Fruit fly (Drosophila melanogaster): ENCODE data around the gene Plp.

Gene Plp

DNA sequence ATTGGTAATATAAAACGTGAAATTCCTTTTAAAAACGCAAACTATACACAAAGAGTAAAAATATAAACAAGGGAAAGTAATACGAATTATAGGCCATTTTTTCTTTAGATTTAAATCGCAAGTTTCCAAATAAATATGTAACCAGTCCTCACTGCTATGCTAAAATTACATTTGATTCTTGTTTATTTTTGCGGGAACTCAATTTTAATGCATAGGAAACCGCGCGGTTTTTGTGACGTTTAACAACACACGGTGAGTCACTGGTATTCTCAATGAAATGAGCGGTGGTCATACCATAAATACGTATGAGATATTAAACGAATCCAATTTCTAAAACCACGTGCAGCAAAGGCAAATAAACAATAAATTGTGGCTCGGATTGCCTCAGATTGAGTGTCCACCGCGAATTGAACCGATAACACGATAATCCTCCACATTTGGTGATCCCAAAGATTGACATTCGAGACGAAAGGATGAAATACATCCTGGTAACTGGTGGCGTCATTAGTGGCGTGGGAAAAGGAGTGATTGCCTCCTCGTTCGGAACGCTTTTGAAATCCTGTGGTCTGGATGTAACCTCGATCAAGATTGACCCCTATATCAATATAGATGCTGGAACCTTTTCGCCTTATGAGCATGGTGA lies 3.5 kb upstream of the Plp start, which contains the start of gene Ctps (continued):
- TF ChIP-seq CG34224 (GFP tag; IDR thresholded peaks at IDR 0.05; ENCODE audit: partially characterized antibody) = no peak
- TF ChIP-seq tna (GFP tag; IDR thresholded peaks at IDR 0.05; ENCODE audit: partially characterized antibody) = no peak
- TF ChIP-seq pum (GFP tag; optimal IDR thresholded peaks at IDR 0.05) = no peak
- TF ChIP-seq CG13894 (tag; optimal IDR thresholded peaks at IDR 0.05) = no peak
- TF ChIP-seq CTCF (GFP tag; optimal IDR thresholded peaks at IDR 0.05) = peak; percentile 44
- no peak for TF ChIP-seq CG6254 (GFP tag; optimal IDR thresholded peaks at IDR 0.05)
- peak in 1 of 2 experiments; percentile 15 for TF ChIP-seq Hr51 (GFP tag; optimal IDR thresholded peaks at IDR 0.05)
- peak in 1 of 2 experiments; percentile 5 for TF ChIP-seq dpn (GFP tag; optimal IDR thresholded peaks at IDR 0.05)
- TF ChIP-seq CG9932 (GFP tag; IDR thresholded peaks at IDR 0.05) = peak; percentile 17; the same call in 1 of the 2 replicates
- peak; percentile 41 for TF ChIP-seq CG12391 (tag; optimal IDR thresholded peaks at IDR 0.05)
- no peak for TF ChIP-seq Eip74EF (GFP tag; optimal IDR thresholded peaks at IDR 0.05)
- no peak for TF ChIP-seq Ptx1 (GFP tag; IDR thresholded peaks at IDR 0.05)
- no peak for TF ChIP-seq pb (GFP tag; optimal IDR thresholded peaks at IDR 0.05)
- TF ChIP-seq dm (GFP tag; optimal IDR thresholded peaks at IDR 0.05) = peak; percentile 76
- no peak for TF ChIP-seq CG9609 (GFP tag; optimal IDR thresholded peaks at IDR 0.05)
- TF ChIP-seq Gsc (GFP tag; IDR thresholded peaks at IDR 0.05) = no peak
- no peak for TF ChIP-seq CG8924 (tag; optimal IDR thresholded peaks at IDR 0.05)
- TF ChIP-seq NfI (GFP tag; optimal IDR thresholded peaks at IDR 0.05) = peak; percentile 45
- no peak for TF ChIP-seq Nf-YA (GFP tag; IDR thresholded peaks at IDR 0.05)
- no peak for TF ChIP-seq twi (tag; optimal IDR thresholded peaks at IDR 0.05)
- TF ChIP-seq CG10147 (GFP tag; optimal IDR thresholded peaks at IDR 0.05) = no peak
- peak; percentile 7 for TF ChIP-seq tin (GFP tag; optimal IDR thresholded peaks at IDR 0.05)
- peak; percentile 30 for TF ChIP-seq CG17186 (GFP tag; optimal IDR thresholded peaks at IDR 0.05)
- no peak for TF ChIP-seq run (tag; optimal IDR thresholded peaks at IDR 0.05)
- TF ChIP-seq gce (GFP tag; IDR thresholded peaks at IDR 0.05) = no peak
- TF ChIP-seq CG10543 (GFP tag; optimal IDR thresholded peaks at IDR 0.05) = no peak
- no peak for TF ChIP-seq ERR (GFP tag; optimal IDR thresholded peaks at IDR 0.05)
- TF ChIP-seq CG12236 (GFP tag; optimal IDR thresholded peaks at IDR 0.05) = no peak
- TF ChIP-seq jumu (GFP tag; optimal IDR thresholded peaks at IDR 0.05) = no peak
- TF ChIP-seq CG15479 (GFP tag; optimal IDR thresholded peaks at IDR 0.05) = no peak
- peak; percentile 50 for TF ChIP-seq her (GFP tag; optimal IDR thresholded peaks at IDR 0.05)
- TF ChIP-seq org-1 (GFP tag; optimal IDR thresholded peaks at IDR 0.05) = no peak
- no peak for TF ChIP-seq Xbp1 (GFP tag; optimal IDR thresholded peaks at IDR 0.05)
- TF ChIP-seq CG14965 (GFP tag; optimal IDR thresholded peaks at IDR 0.05; ENCODE audit: borderline replicate concordance) = no peak
- no peak for TF ChIP-seq CG1647 (GFP tag; optimal IDR thresholded peaks at IDR 0.05)
- peak; percentile 3 for TF ChIP-seq Hsf (GFP tag; optimal IDR thresholded peaks at IDR 0.05)
- peak; percentile 7 for TF ChIP-seq CG17802 (tag; optimal IDR thresholded peaks at IDR 0.05)
- no peak for TF ChIP-seq GATAe (GFP tag; conservative IDR thresholded peaks at IDR 0.05)
- no peak for TF ChIP-seq jing (GFP tag; optimal IDR thresholded peaks at IDR 0.05)
- TF ChIP-seq ato (GFP tag; IDR thresholded peaks at IDR 0.05; ENCODE audit: partially characterized antibody) = no peak
- no peak for TF ChIP-seq bbx (GFP tag; IDR thresholded peaks at IDR 0.05; ENCODE audit: partially characterized antibody)
- peak; percentile 62 for TF ChIP-seq Ets97D (GFP tag; optimal IDR thresholded peaks at IDR 0.05)
- TF ChIP-seq CG10654 (GFP tag; optimal IDR thresholded peaks at IDR 0.05) = no peak
- TF ChIP-seq phol (tag; optimal IDR thresholded peaks at IDR 0.05) = peak; percentile 2
- peak; percentile 79 for TF ChIP-seq stwl (tag; optimal IDR thresholded peaks at IDR 0.05)
- no peak for TF ChIP-seq nerfin-1 (tag; optimal IDR thresholded peaks at IDR 0.05)
- no peak for TF ChIP-seq ranshi (GFP tag; IDR thresholded peaks at IDR 0.05)
- no peak for TF ChIP-seq CG16813 (GFP tag; IDR thresholded peaks at IDR 0.05; ENCODE audit: partially characterized antibody)
- TF ChIP-seq ken (GFP tag; IDR thresholded peaks at IDR 0.05) = no peak
- TF ChIP-seq CG17361 (GFP tag; IDR thresholded peaks at IDR 0.05) = no peak

All from whole organism, embryonic.